Fruit fly (Drosophila melanogaster): Measurements from ENCODE around the gene Eig71Ek.

The Eig71Ek gene

dm6 chr3L:15695195-15695594, 34.1 kb downstream of the Eig71Ek start:
- TF ChIP-seq CG12768 (GFP tag; optimal IDR thresholded peaks at IDR 0.05) (no peak), cnc (optimal IDR thresholded peaks at IDR 0.05) (no peak), CG5204 (GFP tag; optimal IDR thresholded peaks at IDR 0.05) (no peak), kay (GFP tag; ENCODE audit: borderline replicate concordance) (no peak), CG7101 (tag; optimal IDR thresholded peaks at IDR 0.05) (no peak), Clk (GFP tag; optimal IDR thresholded peaks at IDR 0.05) (no peak), pad (GFP tag; optimal IDR thresholded peaks at IDR 0.05) (no peak), CG14711 (tag; optimal IDR thresholded peaks at IDR 0.05) (no peak), Mnt (GFP tag; optimal IDR thresholded peaks at IDR 0.05) (no peak), bab1 (GFP tag; optimal IDR thresholded peaks at IDR 0.05) (no peak), cic (GFP tag; optimal IDR thresholded peaks at IDR 0.05) (no peak), CG7045 (GFP tag; optimal IDR thresholded peaks at IDR 0.05) (no peak), tj (GFP tag; optimal IDR thresholded peaks at IDR 0.05) (no peak), Hr96 (GFP tag; optimal IDR thresholded peaks at IDR 0.05) (no peak)

- no peak for TF ChIP-seq pad (GFP tag; optimal IDR thresholded peaks at IDR 0.05)
- no peak for TF ChIP-seq Hr96 (GFP tag; optimal IDR thresholded peaks at IDR 0.05)
- no peak for TF ChIP-seq CG14711 (tag; optimal IDR thresholded peaks at IDR 0.05)
- TF ChIP-seq Clk (GFP tag; optimal IDR thresholded peaks at IDR 0.05), result no peak
- no peak for TF ChIP-seq CG11617 (GFP tag; optimal IDR thresholded peaks at IDR 0.05)
- TF ChIP-seq CG5204 (GFP tag; optimal IDR thresholded peaks at IDR 0.05), result no peak
Observed at dm6 chr3L:15697916-15698315, 36.9 kb downstream of the Eig71Ek start.

- TF ChIP-seq CG11617 (GFP tag; optimal IDR thresholded peaks at IDR 0.05), result no peak
- no peak for TF ChIP-seq cic (GFP tag; optimal IDR thresholded peaks at IDR 0.05)
- no peak for TF ChIP-seq toe (GFP tag; optimal IDR thresholded peaks at IDR 0.05)
- no peak for TF ChIP-seq ovo (GFP tag; optimal IDR thresholded peaks at IDR 0.05)
- no peak for TF ChIP-seq pad (GFP tag; optimal IDR thresholded peaks at IDR 0.05)
- TF ChIP-seq Mnt (GFP tag; optimal IDR thresholded peaks at IDR 0.05), result no peak
- no peak for TF ChIP-seq Clk (GFP tag; optimal IDR thresholded peaks at IDR 0.05)
- no peak for TF ChIP-seq bab1 (GFP tag; optimal IDR thresholded peaks at IDR 0.05)
- no peak for TF ChIP-seq CG33017 (tag; optimal IDR thresholded peaks at IDR 0.05)
- TF ChIP-seq CG7045 (GFP tag; optimal IDR thresholded peaks at IDR 0.05), result no peak
- TF ChIP-seq CG5204 (GFP tag; optimal IDR thresholded peaks at IDR 0.05), result no peak
- no peak for TF ChIP-seq Hr96 (GFP tag; optimal IDR thresholded peaks at IDR 0.05)
- no peak for TF ChIP-seq Crg-1 (GFP tag; optimal IDR thresholded peaks at IDR 0.05)
Observed at dm6 chr3L:15699626-15700337, 38.7 kb downstream of the Eig71Ek start, which contains the start of gene comm2. Gene comm2, minus strand, starts transcription at chr3L:15699850.

- TF ChIP-seq tj (GFP tag; optimal IDR thresholded peaks at IDR 0.05), result no peak
- TF ChIP-seq Crg-1 (GFP tag; optimal IDR thresholded peaks at IDR 0.05), result no peak
- no peak for TF ChIP-seq CG7045 (GFP tag; optimal IDR thresholded peaks at IDR 0.05)
Observed at dm6 chr3L:15700338-15700966, 39.4 kb downstream of the Eig71Ek start.

dm6 chr3L:15702191-15702590, 41.1 kb downstream of the Eig71Ek start:
- TF ChIP-seq bab1 (GFP tag; optimal IDR thresholded peaks at IDR 0.05) (no peak), CG12768 (GFP tag; optimal IDR thresholded peaks at IDR 0.05) (no peak), Crg-1 (GFP tag; optimal IDR thresholded peaks at IDR 0.05) (no peak), kay (GFP tag; ENCODE audit: borderline replicate concordance) (no peak), Clk (GFP tag; optimal IDR thresholded peaks at IDR 0.05) (no peak), CG33017 (tag; optimal IDR thresholded peaks at IDR 0.05) (no peak), Hr96 (GFP tag; optimal IDR thresholded peaks at IDR 0.05) (no peak), pad (GFP tag; optimal IDR thresholded peaks at IDR 0.05) (no peak), ovo (GFP tag; optimal IDR thresholded peaks at IDR 0.05) (no peak), CG7101 (tag; optimal IDR thresholded peaks at IDR 0.05) (no peak), toe (GFP tag; optimal IDR thresholded peaks at IDR 0.05) (no peak), CG5204 (GFP tag; optimal IDR thresholded peaks at IDR 0.05) (no peak), CG11617 (GFP tag; optimal IDR thresholded peaks at IDR 0.05) (no peak), Mnt (GFP tag; optimal IDR thresholded peaks at IDR 0.05) (no peak), cic (GFP tag; optimal IDR thresholded peaks at IDR 0.05) (no peak), cnc (optimal IDR thresholded peaks at IDR 0.05) (no peak), CG1620 (GFP tag; optimal IDR thresholded peaks at IDR 0.05) (no peak), CG14711 (tag; optimal IDR thresholded peaks at IDR 0.05) (no peak), tj (GFP tag; optimal IDR thresholded peaks at IDR 0.05) (no peak), CG7045 (GFP tag; optimal IDR thresholded peaks at IDR 0.05) (no peak)

- no peak for TF ChIP-seq kay (GFP tag; ENCODE audit: borderline replicate concordance)
Observed at dm6 chr3L:15703330-15704119, 42.5 kb downstream of the Eig71Ek start.
